Worm (Caenorhabditis elegans): ENCODE results near the gene srt-29.

DNA sequence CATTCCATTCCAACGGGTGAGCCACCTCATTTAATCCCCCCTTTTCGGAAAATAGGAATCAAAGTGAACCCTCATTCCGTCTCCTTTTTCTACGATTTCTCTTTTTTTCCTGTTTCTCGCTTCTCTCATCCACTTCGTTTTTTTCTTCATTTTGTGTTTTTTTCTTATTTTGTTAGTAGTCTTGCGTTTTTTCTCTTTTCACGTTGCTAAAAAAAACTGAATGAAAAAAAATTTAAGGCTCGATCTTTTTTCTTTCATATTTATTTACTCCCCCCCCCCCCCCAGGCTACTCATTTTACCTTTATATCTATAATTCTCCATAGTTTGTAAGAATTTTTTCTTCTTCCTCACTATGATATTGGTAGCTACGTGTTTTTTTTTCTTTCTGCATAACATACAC lies 41.3 kb downstream of the srt-29 start:
- TF ChIP-seq tbx-2 (tag; optimal IDR thresholded peaks at IDR 0.05): no peak
- no peak for TF ChIP-seq ceh-22 (tag; optimal IDR thresholded peaks at IDR 0.05)
- no peak for TF ChIP-seq hlh-8 (tag; optimal IDR thresholded peaks at IDR 0.05)
- TF ChIP-seq sdc-2 (tag; optimal IDR thresholded peaks at IDR 0.05): no peak
- no peak for TF ChIP-seq unc-86 (tag; optimal IDR thresholded peaks at IDR 0.05)
- no peak for TF ChIP-seq T23F11.4 (GFP tag; optimal IDR thresholded peaks at IDR 0.05)
- no peak for TF ChIP-seq ets-4 (tag; optimal IDR thresholded peaks at IDR 0.05)
- no peak for TF ChIP-seq nhr-11 (tag; optimal IDR thresholded peaks at IDR 0.05)
- TF ChIP-seq ceh-34 (tag; optimal IDR thresholded peaks at IDR 0.05): no peak
- TF ChIP-seq npax-4 (tag; optimal IDR thresholded peaks at IDR 0.05): no peak
- TF ChIP-seq fax-1 (tag; optimal IDR thresholded peaks at IDR 0.05): no peak

Data from whole organism, late embryonic.